Worm (Caenorhabditis elegans) whole organism, mixed stage, embryonic: ENCODE results near the gene Y57G11C.30.

ENCODE experiments used
- bed-3 ChIP-seq: fragments of 200-800 bp; sonication (Bioruptor generic); optimal IDR thresholded peaks from 3 replicates; lab custom pipeline; 2018; ENCODE audit warnings: mild to moderate bottlenecking, missing genetic modification characterization, moderate library complexity, missing compliant biosample characterization
- blmp-1 ChIP-seq: fragments of 150-350 bp; optimal IDR thresholded peaks from 2 replicates; lab custom pipeline; 2014; ENCODE audit warnings: missing biosample characterization, missing genetic modification characterization
- ceh-39 ChIP-seq: fragments of 150-350 bp; optimal IDR thresholded peaks from 2 replicates; lab custom pipeline; 2014; ENCODE audit warnings: missing biosample characterization, missing genetic modification characterization
- ceh-43 ChIP-seq: fragments of 200-800 bp; sonication (Bioruptor generic); optimal IDR thresholded peaks from 2 replicates; lab custom pipeline; 2018; ENCODE audit warnings: mild to moderate bottlenecking, missing genetic modification characterization, moderate library complexity, missing compliant biosample characterization
- ceh-83 ChIP-seq: fragments of 200-800 bp; sonication (Bioruptor generic); optimal IDR thresholded peaks from 2 replicates; lab custom pipeline; 2018; ENCODE audit warnings: mild to moderate bottlenecking, missing genetic modification characterization, missing compliant biosample characterization
- ces-1 ChIP-seq: fragments of 150-350 bp; optimal IDR thresholded peaks from 2 replicates; lab custom pipeline; 2014; ENCODE audit warnings: missing biosample characterization, missing genetic modification reagents, missing genetic modification characterization
- cnd-1 ChIP-seq: fragments of 200-800 bp; sonication (Bioruptor generic); optimal IDR thresholded peaks from 2 replicates; lab custom pipeline; 2018; ENCODE audit warnings: mild to moderate bottlenecking, missing genetic modification characterization, missing compliant biosample characterization
- elt-1 ChIP-seq: sonication (generic microtip); optimal IDR thresholded peaks from 2 replicates; lab custom pipeline; 2017; ENCODE audit warnings: missing genetic modification characterization, mild to moderate bottlenecking, missing compliant biosample characterization, antibody characterized with exemption, moderate library complexity, borderline replicate concordance; ENCODE audit not compliant: insufficient read depth
- flh-1 ChIP-seq: fragments of 200-800 bp; sonication (Bioruptor generic); optimal IDR thresholded peaks from 2 replicates; lab custom pipeline; 2018; ENCODE audit warnings: mild to moderate bottlenecking, missing genetic modification characterization, moderate library complexity, missing compliant biosample characterization
- ham-2 ChIP-seq: fragments of 200-800 bp; sonication (Bioruptor generic); optimal IDR thresholded peaks from 2 replicates; lab custom pipeline; 2018; ENCODE audit warnings: mild to moderate bottlenecking, missing genetic modification characterization, missing compliant biosample characterization
- hlh-1 ChIP-seq: fragments of 150-350 bp; optimal IDR thresholded peaks from 2 replicates; lab custom pipeline; 2014; ENCODE audit warnings: missing biosample characterization, missing genetic modification reagents, missing genetic modification characterization
- lsy-2 ChIP-seq: fragments of 150-350 bp; optimal IDR thresholded peaks from 2 replicates; lab custom pipeline; 2014; ENCODE audit warnings: missing biosample characterization, missing genetic modification characterization
- mab-5 ChIP-seq: fragments of 150-350 bp; optimal IDR thresholded peaks from 2 replicates; lab custom pipeline; 2014; ENCODE audit warnings: missing biosample characterization, missing genetic modification characterization
- mls-2 ChIP-seq: sonication (generic microtip); optimal IDR thresholded peaks from 2 replicates; lab custom pipeline; 2016; ENCODE audit warnings: mild to moderate bottlenecking, missing genetic modification characterization, moderate library complexity, missing compliant biosample characterization
- nhr-12 ChIP-seq: fragments of 150-350 bp; optimal IDR thresholded peaks from 2 replicates; lab custom pipeline; 2014; ENCODE audit warnings: missing biosample characterization, missing genetic modification characterization
- nhr-2 ChIP-seq: fragments of 150-350 bp; optimal IDR thresholded peaks from 2 replicates; lab custom pipeline; 2014; ENCODE audit warnings: missing biosample characterization, missing genetic modification characterization
- nhr-237 ChIP-seq: fragments of 150-350 bp; optimal IDR thresholded peaks from 2 replicates; lab custom pipeline; 2014; ENCODE audit warnings: missing biosample characterization, missing genetic modification characterization
- nhr-28 ChIP-seq: fragments of 150-350 bp; optimal IDR thresholded peaks from 2 replicates; lab custom pipeline; 2014; ENCODE audit warnings: missing biosample characterization, missing genetic modification characterization
- pha-4 ChIP-seq: fragments of 150-350 bp; optimal IDR thresholded peaks from 2 replicates; lab custom pipeline; 2018; ENCODE audit warnings: missing biosample characterization, missing genetic modification reagents, missing genetic modification characterization
- sem-2 ChIP-seq: fragments of 200-800 bp; sonication (Bioruptor generic); optimal IDR thresholded peaks from 2 replicates; lab custom pipeline; 2018; ENCODE audit warnings: mild to moderate bottlenecking, missing genetic modification characterization, missing compliant biosample characterization
- snpc-4 ChIP-seq: fragments of 150-350 bp; optimal IDR thresholded peaks from 2 replicates; lab custom pipeline; 2014; ENCODE audit warnings: missing biosample characterization, missing genetic modification characterization
- tbx-8 ChIP-seq: fragments of 200-800 bp; sonication (Bioruptor generic); optimal IDR thresholded peaks from 2 replicates; lab custom pipeline; 2018; ENCODE audit warnings: mild to moderate bottlenecking, missing genetic modification characterization, moderate library complexity, missing compliant biosample characterization
- unc-120 ChIP-seq: sonication (generic microtip); optimal IDR thresholded peaks from 2 replicates; lab custom pipeline; 2017; ENCODE audit warnings: missing genetic modification characterization, missing compliant biosample characterization; ENCODE audit not compliant: poor library complexity, severe bottlenecking
- unc-39 ChIP-seq: fragments of 150-350 bp; optimal IDR thresholded peaks from 2 replicates; lab custom pipeline; 2014; ENCODE audit warnings: missing biosample characterization, missing genetic modification characterization
- zip-8 ChIP-seq: fragments of 150-350 bp; optimal IDR thresholded peaks from 2 replicates; lab custom pipeline; 2014; ENCODE audit warnings: missing biosample characterization, missing genetic modification characterization
- ztf-11 ChIP-seq: fragments of 150-350 bp; optimal IDR thresholded peaks from 2 replicates; lab custom pipeline; 2014; ENCODE audit warnings: missing biosample characterization, missing genetic modification characterization

Gene Y57G11C.30

ce11 chrIV:14960061-14960460 is 21.4 kb downstream of the Y57G11C.30 start:
- TF ChIP-seq ceh-39, result no peak
- no peak for TF ChIP-seq zip-8 (tag; lab: Kevin White, UChicago)
- peak; percentile 94 for TF ChIP-seq ces-1 (GFP tag; lab: Kevin White, UChicago)

- peak; percentile 74 for TF ChIP-seq ces-1 (GFP tag; lab: Kevin White, UChicago)
- TF ChIP-seq ceh-39, result no peak
Observed at ce11 chrIV:14978204-14978603, 39.5 kb downstream of the Y57G11C.30 start.

- TF ChIP-seq nhr-2 (no peak), blmp-1 (tag; lab: Kevin White, UChicago) (no peak), bed-3 (GFP tag; lab: Kevin White, UChicago) (no peak), unc-120 (tag; lab: Kevin White, UChicago) (no peak), elt-1 (no peak), nhr-12 (tag; lab: Kevin White, UChicago) (no peak), lsy-2 (tag; lab: Kevin White, UChicago) (no peak), tbx-8 (no peak), cnd-1 (tag; lab: Kevin White, UChicago) (no peak), nhr-28 (tag; lab: Kevin White, UChicago) (no peak), hlh-1 (tag; lab: Kevin White, UChicago) (no peak), mab-5 (tag; lab: Kevin White, UChicago) (no peak), snpc-4 (no peak)
Observed at ce11 chrIV:14981311-14981710, 42.6 kb downstream of the Y57G11C.30 start, which contains the start of gene atln-2. atln-2 (plus strand) TSS chrIV:14981611.

ce11 chrIV:14985019-14985418 is 46.3 kb downstream of the Y57G11C.30 start:
- TF ChIP-seq unc-39, result no peak
- TF ChIP-seq mls-2 (tag; lab: Kevin White, UChicago), result no peak
- no peak for TF ChIP-seq flh-1 (GFP tag; lab: Kevin White, UChicago)
- TF ChIP-seq nhr-237 (tag; lab: Kevin White, UChicago), result no peak

ce11 chrIV:14985859-14986258 is 47.2 kb downstream of the Y57G11C.30 start:
- TF ChIP-seq pha-4 (tag; lab: Kevin White, UChicago) (no peak), flh-1 (GFP tag; lab: Kevin White, UChicago) (no peak), ceh-43 (no peak), ham-2 (GFP tag; lab: Kevin White, UChicago) (no peak), ztf-11 (tag; lab: Kevin White, UChicago) (no peak), mls-2 (tag; lab: Kevin White, UChicago) (no peak)

ce11 chrIV:14986684-14987083 is 48.0 kb downstream of the Y57G11C.30 start, which contains the start of gene dpy-4:
dpy-4 (minus strand) TSS chrIV:14986784.
- TF ChIP-seq ceh-83 (no peak), sem-2 (GFP tag; lab: Kevin White, UChicago) (no peak)
